Fruit fly (Drosophila melanogaster) whole organism, prepupa: Measurements from ENCODE around the gene CG42709.

Experiments
- Blimp-1 ChIP-seq: fragments of 200-800 bp; sonication (Bioruptor generic); optimal IDR thresholded peaks from 3 replicates; lab custom pipeline; 2017; ENCODE audit warnings: missing biosample characterization, missing genetic modification characterization, mild to moderate bottlenecking, moderate library complexity, missing genetic modification reagents
- CG10631 ChIP-seq: fragments of 200-800 bp; sonication (Bioruptor generic); optimal IDR thresholded peaks from 2 replicates; lab custom pipeline; 2016; ENCODE audit warnings: missing biosample characterization, missing genetic modification characterization
- CG10669 ChIP-seq: fragments of 200-800 bp; sonication (Bioruptor generic); optimal IDR thresholded peaks from 3 replicates; lab custom pipeline; 2018; ENCODE audit warnings: missing biosample characterization, mild to moderate bottlenecking, missing genetic modification characterization, moderate library complexity
- CG11902 ChIP-seq: fragments of 200-800 bp; sonication (Bioruptor generic); optimal IDR thresholded peaks from 3 replicates; lab custom pipeline; 2016; ENCODE audit warnings: missing biosample characterization, missing genetic modification characterization
- CG15336 ChIP-seq: fragments of 200-800 bp; sonication (Bioruptor generic); IDR thresholded peaks from 2 replicates; pipeline ENCODE4 v1.3.6; 2022; ENCODE audit warnings: missing biosample characterization, missing genetic modification characterization
- CG1621 ChIP-seq: fragments of 200-800 bp; sonication (Bioruptor generic); optimal IDR thresholded peaks from 3 replicates; lab custom pipeline; 2018; ENCODE audit warnings: missing biosample characterization, mild to moderate bottlenecking, missing genetic modification characterization
- CG16779 ChIP-seq: fragments of 200-800 bp; sonication (Bioruptor generic); optimal IDR thresholded peaks from 3 replicates; lab custom pipeline; 2017; ENCODE audit warnings: missing biosample characterization, mild to moderate bottlenecking, missing genetic modification characterization
- CG3032 ChIP-seq: fragments of 200-800 bp; optimal IDR thresholded peaks from 2 replicates; lab custom pipeline; 2019; ENCODE audit warnings: missing biosample characterization, mild to moderate bottlenecking, missing genetic modification characterization, moderate library complexity
- CG32006 ChIP-seq: fragments of 200-800 bp; sonication (Bioruptor generic); optimal IDR thresholded peaks from 3 replicates; lab custom pipeline; 2017; ENCODE audit warnings: missing biosample characterization, mild to moderate bottlenecking, missing genetic modification characterization
- CG34406 ChIP-seq: fragments of 200-800 bp; sonication (Bioruptor generic); optimal IDR thresholded peaks from 3 replicates; lab custom pipeline; 2016; ENCODE audit warnings: missing biosample characterization, missing genetic modification characterization
- CG4318 ChIP-seq: fragments of 200-800 bp; sonication (Bioruptor generic); optimal IDR thresholded peaks from 3 replicates; lab custom pipeline; 2017; ENCODE audit warnings: missing biosample characterization, mild to moderate bottlenecking, missing genetic modification characterization
- CG6163 ChIP-seq: fragments of 200-800 bp; sonication (Bioruptor generic); IDR thresholded peaks from 3 replicates; pipeline ENCODE4 v1.3.6; 2022; ENCODE audit warnings: missing biosample characterization, missing genetic modification characterization
- CG6276 ChIP-seq: fragments of 200-800 bp; sonication (Bioruptor generic); optimal IDR thresholded peaks from 2 replicates; lab custom pipeline; 2017; ENCODE audit warnings: missing biosample characterization, mild to moderate bottlenecking, missing genetic modification characterization
- CG6808 ChIP-seq: fragments of 200-800 bp; sonication (Bioruptor generic); optimal IDR thresholded peaks from 3 replicates; lab custom pipeline; 2017; ENCODE audit warnings: missing biosample characterization, missing genetic modification characterization, mild to moderate bottlenecking, moderate library complexity, missing genetic modification reagents
- CG6854 ChIP-seq: fragments of 200-800 bp; sonication (Bioruptor generic); optimal IDR thresholded peaks from 2 replicates; lab custom pipeline; 2017; ENCODE audit warnings: missing biosample characterization, mild to moderate bottlenecking, missing genetic modification characterization
- CG7368 ChIP-seq: fragments of 200-800 bp; sonication (Bioruptor generic); optimal IDR thresholded peaks from 3 replicates; lab custom pipeline; 2016; ENCODE audit warnings: missing biosample characterization, missing genetic modification characterization
- CG8319 ChIP-seq: fragments of 200-800 bp; sonication (Bioruptor generic); optimal IDR thresholded peaks from 3 replicates; lab custom pipeline; 2016; ENCODE audit warnings: missing biosample characterization, missing genetic modification characterization
- CG8632 ChIP-seq: fragments of 200-800 bp; sonication (Bioruptor generic); optimal IDR thresholded peaks from 3 replicates; lab custom pipeline; 2016; ENCODE audit warnings: missing biosample characterization, missing genetic modification characterization
- CG9139 ChIP-seq: fragments of 200-800 bp; sonication (Bioruptor generic); optimal IDR thresholded peaks from 3 replicates; lab custom pipeline; 2017; ENCODE audit warnings: missing biosample characterization, mild to moderate bottlenecking, missing genetic modification characterization
- Eip78C ChIP-seq: fragments of 200-800 bp; sonication (Bioruptor generic); peaks from one replicate; lab custom pipeline; 2016; ENCODE audit warnings: missing biosample characterization, missing genetic modification characterization
- Eip93F ChIP-seq: fragments of 200-800 bp; sonication (Bioruptor generic); optimal IDR thresholded peaks from 2 replicates; lab custom pipeline; 2016; ENCODE audit warnings: missing biosample characterization, mild to moderate bottlenecking, missing genetic modification characterization
- Ets21C ChIP-seq: fragments of 200-800 bp; sonication (Bioruptor generic); optimal IDR thresholded peaks from 3 replicates; lab custom pipeline; 2016; ENCODE audit warnings: missing biosample characterization, missing genetic modification characterization
- Ets96B ChIP-seq: fragments of 200-800 bp; optimal IDR thresholded peaks from 2 replicates; lab custom pipeline; 2019; ENCODE audit warnings: missing biosample characterization, mild to moderate bottlenecking, missing genetic modification characterization, moderate library complexity
- Hr38 ChIP-seq: sonication (Bioruptor generic); optimal IDR thresholded peaks from 2 replicates; lab custom pipeline; 2016; ENCODE audit warnings: missing biosample characterization, missing genetic modification characterization
- Hr39 ChIP-seq: fragments of 200-800 bp; sonication (Bioruptor generic); optimal IDR thresholded peaks from 2 replicates; lab custom pipeline; 2016; ENCODE audit warnings: missing biosample characterization, missing genetic modification characterization
- Hr4 ChIP-seq: fragments of 200-800 bp; sonication (Bioruptor generic); optimal IDR thresholded peaks from 3 replicates; lab custom pipeline; 2016; ENCODE audit warnings: missing biosample characterization, missing genetic modification characterization
- Lpt ChIP-seq: fragments of 200-800 bp; sonication (Bioruptor generic); optimal IDR thresholded peaks from 3 replicates; lab custom pipeline; 2016; ENCODE audit warnings: missing biosample characterization, missing genetic modification characterization
- Met ChIP-seq: fragments of 200-800 bp; sonication (Bioruptor generic); optimal IDR thresholded peaks from 3 replicates; lab custom pipeline; 2016; ENCODE audit warnings: missing biosample characterization, missing genetic modification characterization
- OdsH ChIP-seq: fragments of 200-800 bp; sonication (Bioruptor generic); optimal IDR thresholded peaks from 3 replicates; lab custom pipeline; 2016; ENCODE audit warnings: missing biosample characterization, missing genetic modification characterization
- Smox ChIP-seq: fragments of 200-800 bp; sonication (Bioruptor generic); optimal IDR thresholded peaks from 3 replicates; lab custom pipeline; 2016; ENCODE audit warnings: missing biosample characterization, missing genetic modification characterization
- Sox102F ChIP-seq: fragments of 200-800 bp; sonication (Bioruptor generic); optimal IDR thresholded peaks from 2 replicates; lab custom pipeline; 2016; ENCODE audit warnings: missing biosample characterization, mild to moderate bottlenecking, missing genetic modification characterization
- Sox14 ChIP-seq: fragments of 200-800 bp; sonication (Bioruptor generic); optimal IDR thresholded peaks from 3 replicates; lab custom pipeline; 2016; ENCODE audit warnings: missing biosample characterization, missing genetic modification characterization
- Sox15 ChIP-seq: fragments of 200-800 bp; sonication (Bioruptor generic); optimal IDR thresholded peaks from 3 replicates; lab custom pipeline; 2016; ENCODE audit warnings: missing biosample characterization, missing genetic modification characterization
- achi ChIP-seq: fragments of 200-800 bp; sonication (Bioruptor generic); optimal IDR thresholded peaks from 3 replicates; lab custom pipeline; 2016; ENCODE audit warnings: missing biosample characterization, missing genetic modification characterization
- acj6 ChIP-seq: fragments of 200-800 bp; sonication (Bioruptor generic); optimal IDR thresholded peaks from 3 replicates; lab custom pipeline; 2016; ENCODE audit warnings: missing biosample characterization, missing genetic modification characterization
- cyc ChIP-seq: fragments of 200-800 bp; sonication (Bioruptor generic); optimal IDR thresholded peaks from 3 replicates; lab custom pipeline; 2016; ENCODE audit warnings: missing biosample characterization, missing genetic modification characterization
- dac ChIP-seq: fragments of 200-800 bp; sonication (Bioruptor generic); optimal IDR thresholded peaks from 2 replicates; lab custom pipeline; 2017; ENCODE audit warnings: missing biosample characterization, mild to moderate bottlenecking, missing genetic modification characterization
- dsx ChIP-seq: fragments of 200-800 bp; optimal IDR thresholded peaks from 3 replicates; lab custom pipeline; 2019; ENCODE audit warnings: missing biosample characterization, mild to moderate bottlenecking, missing genetic modification characterization, moderate library complexity; ENCODE audit not compliant: poor library complexity, severe bottlenecking
- eg ChIP-seq: fragments of 200-800 bp; sonication (Bioruptor generic); IDR thresholded peaks from 3 replicates; pipeline ENCODE4 v1.3.6; 2022; ENCODE audit warnings: missing biosample characterization, missing genetic modification characterization
- esn ChIP-seq: fragments of 200-800 bp; sonication (Bioruptor generic); optimal IDR thresholded peaks from 2 replicates; lab custom pipeline; 2016; ENCODE audit warnings: missing biosample characterization, mild to moderate bottlenecking, missing genetic modification characterization, moderate library complexity
- fd59A ChIP-seq: fragments of 200-800 bp; sonication (Bioruptor generic); optimal IDR thresholded peaks from 2 replicates; lab custom pipeline; 2017; ENCODE audit warnings: missing biosample characterization, mild to moderate bottlenecking, missing genetic modification characterization, missing genetic modification reagents
- fd85E ChIP-seq: fragments of 200-800 bp; sonication (Bioruptor generic); optimal IDR thresholded peaks from 3 replicates; lab custom pipeline; 2016; ENCODE audit warnings: missing biosample characterization, missing genetic modification characterization
- fkh ChIP-seq: fragments of 200-800 bp; sonication (Bioruptor generic); optimal IDR thresholded peaks from 3 replicates; lab custom pipeline; 2017; ENCODE audit warnings: missing biosample characterization, mild to moderate bottlenecking, missing genetic modification characterization, moderate library complexity
- lz ChIP-seq: fragments of 200-800 bp; sonication (Bioruptor generic); optimal IDR thresholded peaks from 3 replicates; lab custom pipeline; 2016; ENCODE audit warnings: missing biosample characterization, missing genetic modification characterization
- net ChIP-seq: fragments of 200-800 bp; sonication (Bioruptor generic); optimal IDR thresholded peaks from 3 replicates; lab custom pipeline; 2016; ENCODE audit warnings: missing biosample characterization, missing genetic modification characterization
- pdm3 ChIP-seq: fragments of 200-800 bp; sonication (Bioruptor generic); optimal IDR thresholded peaks from 3 replicates; lab custom pipeline; 2016; ENCODE audit warnings: missing biosample characterization, missing genetic modification characterization
- salr ChIP-seq, 2 experiments: fragments of 200-800 bp; sonication (Bioruptor generic); optimal IDR thresholded peaks; 3 replicates each; lab custom pipeline; 2016 to 2018; ENCODE audit warnings: missing biosample characterization in 2 of 2, missing genetic modification characterization in 2 of 2, mild to moderate bottlenecking in 1 of 2
- spab ChIP-seq: fragments of 200-800 bp; sonication (Bioruptor generic); optimal IDR thresholded peaks from 2 replicates; lab custom pipeline; 2017; ENCODE audit warnings: missing biosample characterization, mild to moderate bottlenecking, missing genetic modification characterization, missing genetic modification reagents
- svp ChIP-seq: fragments of 200-800 bp; sonication (Bioruptor generic); peaks from one replicate; lab custom pipeline; 2016; ENCODE audit warnings: missing biosample characterization, missing genetic modification characterization
- topi ChIP-seq: fragments of 200-800 bp; sonication (Bioruptor generic); optimal IDR thresholded peaks from 3 replicates; lab custom pipeline; 2016; ENCODE audit warnings: missing biosample characterization, missing genetic modification characterization
- vri ChIP-seq: fragments of 200-800 bp; sonication (Bioruptor generic); optimal IDR thresholded peaks from 3 replicates; lab custom pipeline; 2016; ENCODE audit warnings: missing biosample characterization, mild to moderate bottlenecking, missing genetic modification characterization

CG42709 gene

DNA sequence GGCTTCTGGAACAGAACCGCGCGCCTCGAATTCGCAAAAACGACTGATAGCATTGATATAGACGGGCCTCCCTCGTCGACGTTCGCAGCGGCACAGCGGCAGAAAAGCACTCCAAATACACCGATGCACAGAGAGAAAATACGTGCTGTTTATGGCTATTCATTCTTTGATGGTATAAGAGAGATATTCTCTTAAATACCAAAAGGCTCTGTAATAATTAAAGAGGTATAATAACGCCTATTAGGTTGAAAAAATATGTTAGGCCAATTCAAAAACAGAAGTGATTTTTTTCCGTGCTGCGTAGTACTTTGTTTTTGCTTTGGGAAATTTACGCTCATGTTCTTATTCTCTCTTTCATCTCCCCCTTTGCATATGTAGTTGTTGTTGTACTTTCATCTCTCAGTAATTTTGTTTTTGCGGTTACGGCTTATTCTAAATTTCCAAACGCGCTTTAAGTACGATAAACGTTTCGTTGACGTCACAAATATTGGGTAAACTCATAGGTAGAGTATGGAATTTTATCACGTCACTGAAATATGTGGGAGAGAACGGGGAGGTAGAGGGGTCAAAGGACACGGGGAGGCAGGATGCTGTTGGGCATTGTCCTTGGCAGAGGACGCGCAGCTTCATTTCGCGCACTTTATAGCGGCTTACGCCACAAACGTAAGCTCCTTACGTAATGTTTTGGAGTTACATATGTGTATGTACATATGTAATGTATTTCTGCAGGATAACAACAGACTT, 53.2 kb downstream of the CG42709 start, which contains the start of gene nebu:
TSS of gene nebu (minus strand) at position 51 of the 744 bp plus-strand sequence.
- TF ChIP-seq CG9139 (GFP tag; lab: Kevin White, UChicago), result peak; percentile 91
- TF ChIP-seq esn (GFP tag; lab: Kevin White, UChicago), result peak; percentile 99
- TF ChIP-seq CG34406, result peak; percentile 99
- peak; percentile 99 for TF ChIP-seq Ets21C (GFP tag; lab: Kevin White, UChicago)
- peak; percentile 96 for TF ChIP-seq Lpt (GFP tag; lab: Kevin White, UChicago)
- peak; percentile 98 for TF ChIP-seq CG8319 (GFP tag; lab: Kevin White, UChicago)
- peak; percentile 97 for TF ChIP-seq CG15336 (GFP tag; lab: Robert Waterston, UW)
- TF ChIP-seq Hr39, result peak; percentile 99
- peak; percentile 97 for TF ChIP-seq Ets96B (tag; lab: Kevin White, UChicago)
- peak; percentile 98 for TF ChIP-seq CG11902
- TF ChIP-seq topi (GFP tag; lab: Kevin White, UChicago), result peak; percentile 99
- peak; percentile 95 for TF ChIP-seq CG6808
- peak; percentile 93 for TF ChIP-seq CG16779 (tag; lab: Kevin White, UChicago)
- TF ChIP-seq OdsH, result peak; percentile 99
- TF ChIP-seq Sox102F (GFP tag; lab: Kevin White, UChicago), result peak; percentile 99
- peak; percentile 96 for TF ChIP-seq fd85E (GFP tag; lab: Kevin White, UChicago)
- TF ChIP-seq CG32006 (GFP tag; lab: Kevin White, UChicago), result peak; percentile 97
- peak; percentile 98 for TF ChIP-seq Sox15 (GFP tag; lab: Kevin White, UChicago)
- peak; percentile 81 for TF ChIP-seq fkh
- TF ChIP-seq Eip93F (GFP tag; lab: Kevin White, UChicago), result peak; percentile 97
- TF ChIP-seq spab (GFP tag; lab: Kevin White, UChicago), result peak; percentile 96
- peak; percentile 96 for TF ChIP-seq CG3032 (tag; lab: Kevin White, UChicago)
- TF ChIP-seq CG6854 (GFP tag; lab: Kevin White, UChicago), result peak; percentile 98
- TF ChIP-seq achi (GFP tag; lab: Kevin White, UChicago), result peak; percentile 98
- TF ChIP-seq dsx, result peak; percentile 98
- TF ChIP-seq CG6163 (GFP tag; lab: Robert Waterston, UW), result peak; percentile 99
- TF ChIP-seq svp (GFP tag; lab: Kevin White, UChicago), result peak; percentile 100
- TF ChIP-seq Met (GFP tag; lab: Kevin White, UChicago), result peak; percentile 99
- peak; percentile 95 for TF ChIP-seq CG4318 (GFP tag; lab: Kevin White, UChicago)
- TF ChIP-seq Sox14, result peak; percentile 99
- TF ChIP-seq CG8632 (GFP tag; lab: Kevin White, UChicago), result peak; percentile 98
- peak; percentile 99 for TF ChIP-seq net (GFP tag; lab: Kevin White, UChicago)
- peak; percentile 97 for TF ChIP-seq CG10669 (GFP tag; lab: Kevin White, UChicago)
- TF ChIP-seq dac (GFP tag; lab: Kevin White, UChicago), result peak; percentile 90
- peak; percentile 98 for TF ChIP-seq CG7368 (GFP tag; lab: Kevin White, UChicago)
- peak; percentile 98 for TF ChIP-seq Hr4 (GFP tag; lab: Kevin White, UChicago)
- peak; percentile 98 for TF ChIP-seq vri (GFP tag; lab: Kevin White, UChicago)
- TF ChIP-seq acj6, result peak; percentile 99
- TF ChIP-seq Blimp-1 (GFP tag; lab: Kevin White, UChicago), result peak; percentile 95
- peak; percentile 93 for TF ChIP-seq CG6276
- TF ChIP-seq lz (GFP tag; lab: Kevin White, UChicago), result peak; percentile 99
- TF ChIP-seq Hr38, result peak; percentile 61
- TF ChIP-seq eg (GFP tag; lab: Robert Waterston, UW), result peak; percentile 98
- TF ChIP-seq CG10631 (GFP tag; lab: Kevin White, UChicago), result peak; percentile 98
- peak; percentile 95 to 96 for TF ChIP-seq salr (GFP tag; optimal IDR thresholded peaks at IDR 0.05; lab: Kevin White, UChicago)
- peak; percentile 99 for TF ChIP-seq Smox (GFP tag; lab: Kevin White, UChicago)
- TF ChIP-seq CG1621, result peak; percentile 97
- TF ChIP-seq Eip78C, result peak; percentile 100
- peak; percentile 98 for TF ChIP-seq pdm3 (GFP tag; lab: Kevin White, UChicago)
- TF ChIP-seq cyc (GFP tag; lab: Kevin White, UChicago), result peak; percentile 99
- peak; percentile 96 for TF ChIP-seq fd59A (GFP tag; lab: Kevin White, UChicago)
